Worm (Caenorhabditis elegans) whole organism, young adult: ENCODE data around the gene F14F7.7.

Experiments used
- B0336.3 ChIP-seq: fragments of 200-800 bp; sonication (Bioruptor generic); IDR thresholded peaks from 2 replicates; pipeline ENCODE4 v1.3.6; 2022; ENCODE audit warnings: missing genetic modification characterization, missing compliant biosample characterization
- C06A6.2 ChIP-seq: fragments of 200-800 bp; sonication (Bioruptor generic); conservative IDR thresholded peaks from 2 replicates; pipeline ENCODE4 v1.3.6; 2022; ENCODE audit warnings: missing genetic modification characterization, missing compliant biosample characterization
- F39B2.1 ChIP-seq: fragments of 200-800 bp; sonication (Bioruptor generic); IDR thresholded peaks from 2 replicates; pipeline ENCODE4 v1.3.6; 2022; ENCODE audit warnings: missing genetic modification reagents, missing genetic modification characterization, missing compliant biosample characterization
- F57C9.4 ChIP-seq: sonication (generic microtip); optimal IDR thresholded peaks from 2 replicates; lab custom pipeline; 2017; ENCODE audit warnings: mild to moderate bottlenecking, missing genetic modification characterization, missing compliant biosample characterization
- K12H6.12 ChIP-seq: fragments of 200-800 bp; sonication (Bioruptor generic); optimal IDR thresholded peaks from 2 replicates; lab custom pipeline; 2018; ENCODE audit warnings: mild to moderate bottlenecking, missing genetic modification characterization, missing compliant biosample characterization
- T07F8.4 ChIP-seq: sonication (generic microtip); optimal IDR thresholded peaks from 2 replicates; lab custom pipeline; 2016; ENCODE audit warnings: mild to moderate bottlenecking, missing genetic modification characterization, moderate library complexity, missing compliant biosample characterization
- Y95B8A.8 ChIP-seq: fragments of 200-800 bp; sonication (Bioruptor generic); IDR thresholded peaks from 2 replicates; pipeline ENCODE4 v1.3.6; 2022; ENCODE audit warnings: missing genetic modification reagents, missing genetic modification characterization, missing compliant biosample characterization
- ZK185.1 ChIP-seq: sonication (generic microtip); optimal IDR thresholded peaks from 2 replicates; lab custom pipeline; 2016; ENCODE audit warnings: mild to moderate bottlenecking, missing genetic modification characterization, missing compliant biosample characterization; ENCODE audit not compliant: poor library complexity, severe bottlenecking
- atf-7 ChIP-seq: sonication (generic microtip); optimal IDR thresholded peaks from 2 replicates; lab custom pipeline; 2017; ENCODE audit warnings: mild to moderate bottlenecking, missing genetic modification characterization, missing compliant biosample characterization
- attf-5 ChIP-seq: fragments of 200-800 bp; sonication (Bioruptor generic); optimal IDR thresholded peaks from 2 replicates; lab custom pipeline; 2018; ENCODE audit warnings: mild to moderate bottlenecking, missing genetic modification characterization, missing compliant biosample characterization
- bed-1 ChIP-seq: fragments of 200-800 bp; sonication (Bioruptor generic); IDR thresholded peaks from 2 replicates; pipeline ENCODE4 v1.3.6; 2022; ENCODE audit warnings: missing genetic modification reagents, missing genetic modification characterization, missing compliant biosample characterization
- cebp-1 ChIP-seq, 2 experiments: fragments of 200-800 bp in 1 of 2; sonication (Bioruptor generic) in 1 of 2; sonication (generic microtip) in 1 of 2; IDR thresholded peaks in 1 of 2; optimal IDR thresholded peaks in 1 of 2; 2 replicates each; pipeline versions ENCODE4 v1.3.6 to Lab custom; 2017 to 2022; ENCODE audit warnings: missing compliant biosample characterization in 2 of 2, missing genetic modification characterization in 2 of 2, mild to moderate bottlenecking in 1 of 2, missing genetic modification reagents in 1 of 2, moderate library complexity in 1 of 2
- cebp-2 ChIP-seq: fragments of 200-800 bp; sonication (Bioruptor generic); IDR thresholded peaks from 2 replicates; pipeline ENCODE4 v1.3.6; 2022; ENCODE audit warnings: missing genetic modification characterization, missing compliant biosample characterization
- ceh-27 ChIP-seq: fragments of 200-800 bp; sonication (Bioruptor generic); optimal IDR thresholded peaks from 2 replicates; lab custom pipeline; 2018; ENCODE audit warnings: mild to moderate bottlenecking, missing genetic modification characterization, moderate library complexity, missing compliant biosample characterization
- ceh-79 ChIP-seq: sonication (generic microtip); optimal IDR thresholded peaks from 2 replicates; lab custom pipeline; 2017; ENCODE audit warnings: mild to moderate bottlenecking, missing genetic modification characterization, missing compliant biosample characterization
- chd-7 ChIP-seq: sonication (generic microtip); optimal IDR thresholded peaks from 2 replicates; lab custom pipeline; 2016; ENCODE audit warnings: mild to moderate bottlenecking, missing genetic modification characterization, moderate library complexity, missing compliant biosample characterization
- egl-18 ChIP-seq: fragments of 200-800 bp; sonication (Bioruptor generic); IDR thresholded peaks from 2 replicates; pipeline ENCODE4 v1.3.6; 2022; ENCODE audit warnings: missing genetic modification reagents, missing genetic modification characterization, missing compliant biosample characterization
- gei-17 ChIP-seq: fragments of 200-800 bp; sonication (Bioruptor generic); optimal IDR thresholded peaks from 2 replicates; lab custom pipeline; 2018; ENCODE audit warnings: mild to moderate bottlenecking, missing genetic modification characterization, missing compliant biosample characterization
- him-1 ChIP-seq: sonication (generic microtip); optimal IDR thresholded peaks from 2 replicates; lab custom pipeline; 2016; ENCODE audit warnings: missing genotype, missing genetic modification reagents, missing genetic modification characterization, missing compliant biosample characterization
- hmg-1.2 ChIP-seq: fragments of 200-800 bp; sonication (Bioruptor generic); IDR thresholded peaks from 2 replicates; pipeline ENCODE4 v1.3.6; 2022; ENCODE audit warnings: missing genetic modification reagents, missing genetic modification characterization, missing compliant biosample characterization
- hsf-1 ChIP-seq: fragments of 200-800 bp; sonication (Bioruptor generic); IDR thresholded peaks from 2 replicates; pipeline ENCODE4 v1.3.6; 2022; ENCODE audit warnings: missing genetic modification reagents, missing genetic modification characterization, missing compliant biosample characterization
- lag-1 ChIP-seq: fragments of 200-800 bp; sonication (Bioruptor generic); IDR thresholded peaks from 2 replicates; pipeline ENCODE4 v1.3.6; 2022; ENCODE audit warnings: missing genetic modification reagents, missing genetic modification characterization, missing compliant biosample characterization
- let-526 ChIP-seq: fragments of 200-800 bp; sonication (Bioruptor generic); IDR thresholded peaks from 2 replicates; pipeline ENCODE4 v1.3.6; 2022; ENCODE audit warnings: missing genetic modification reagents, missing genetic modification characterization, missing compliant biosample characterization
- let-607 ChIP-seq, 2 experiments: fragments of 200-800 bp in 1 of 2; sonication (Bioruptor generic) in 1 of 2; sonication (generic microtip) in 1 of 2; optimal IDR thresholded peaks; 2 replicates each; lab custom pipeline; 2016 to 2018; ENCODE audit warnings: mild to moderate bottlenecking in 2 of 2, missing compliant biosample characterization in 2 of 2, missing genetic modification characterization in 2 of 2, moderate library complexity in 2 of 2, missing genotype in 1 of 2
- lin-26 ChIP-seq: fragments of 200-800 bp; sonication (Bioruptor generic); IDR thresholded peaks from 2 replicates; pipeline ENCODE4 v1.3.6; 2022; ENCODE audit warnings: missing genetic modification reagents, missing genetic modification characterization, missing compliant biosample characterization
- lin-40 ChIP-seq: sonication (generic microtip); optimal IDR thresholded peaks from 2 replicates; lab custom pipeline; 2016; ENCODE audit warnings: missing genetic modification characterization, mild to moderate bottlenecking, missing compliant biosample characterization, missing genotype, missing genetic modification reagents
- lin-54 ChIP-seq: fragments of 200-800 bp; sonication (Bioruptor generic); optimal IDR thresholded peaks from 2 replicates; lab custom pipeline; 2018; ENCODE audit warnings: mild to moderate bottlenecking, missing genetic modification characterization, missing compliant biosample characterization
- lir-1 ChIP-seq: fragments of 200-800 bp; sonication (Bioruptor generic); conservative IDR thresholded peaks from 2 replicates; pipeline ENCODE4 v1.3.6; 2022; ENCODE audit warnings: missing genetic modification reagents, missing genetic modification characterization, missing compliant biosample characterization
- lsy-27 ChIP-seq: sonication (generic microtip); optimal IDR thresholded peaks from 2 replicates; lab custom pipeline; 2017; ENCODE audit warnings: missing genetic modification characterization, mild to moderate bottlenecking, missing compliant biosample characterization, antibody characterized with exemption, missing genotype, borderline replicate concordance; ENCODE audit not compliant: insufficient read depth
- madf-3 ChIP-seq: fragments of 200-800 bp; sonication (Bioruptor generic); IDR thresholded peaks from 2 replicates; pipeline ENCODE4 v1.3.6; 2022; ENCODE audit warnings: missing genetic modification reagents, missing genetic modification characterization, missing compliant biosample characterization
- mcd-1 ChIP-seq: fragments of 200-800 bp; sonication (Bioruptor generic); IDR thresholded peaks from 2 replicates; pipeline ENCODE4 v1.3.6; 2022; ENCODE audit warnings: missing genetic modification reagents, missing genetic modification characterization, missing compliant biosample characterization
- mel-28 ChIP-seq: sonication (generic microtip); optimal IDR thresholded peaks from 2 replicates; lab custom pipeline; 2016; ENCODE audit warnings: borderline replicate concordance, mild to moderate bottlenecking, missing genetic modification characterization, missing compliant biosample characterization
- mes-4 ChIP-seq: sonication (generic microtip); optimal IDR thresholded peaks from 2 replicates; lab custom pipeline; 2016; ENCODE audit warnings: missing genotype, missing genetic modification characterization, missing compliant biosample characterization
- nhr-120 ChIP-seq: fragments of 200-800 bp; sonication (Bioruptor generic); IDR thresholded peaks from 2 replicates; pipeline ENCODE4 v1.3.6; 2022; ENCODE audit warnings: missing genetic modification characterization, missing compliant biosample characterization
- nhr-80 ChIP-seq: sonication (generic microtip); optimal IDR thresholded peaks from 2 replicates; lab custom pipeline; 2016; ENCODE audit warnings: missing genetic modification characterization, missing compliant biosample characterization
- pbrm-1 ChIP-seq: fragments of 200-800 bp; sonication (Bioruptor generic); IDR thresholded peaks from 2 replicates; pipeline ENCODE4 v1.3.6; 2022; ENCODE audit warnings: missing genetic modification reagents, missing genetic modification characterization, missing compliant biosample characterization
- pha-4 ChIP-seq: fragments of 150-350 bp; sonication (generic microtip); optimal IDR thresholded peaks from 2 replicates; lab custom pipeline; 2014; ENCODE audit warnings: missing biosample characterization, missing genetic modification reagents, missing genetic modification characterization
- rcor-1 ChIP-seq: fragments of 200-800 bp; sonication (Bioruptor generic); IDR thresholded peaks from 2 replicates; pipeline ENCODE4 v1.3.6; 2022; ENCODE audit warnings: missing genetic modification reagents, missing genetic modification characterization, missing compliant biosample characterization
- rpc-1 ChIP-seq, 2 experiments: fragments of 150-350 bp in 1 of 2; sonication (generic microtip) in 1 of 2; optimal IDR thresholded peaks; 2 replicates each; lab custom pipeline; 2014 to 2018; ENCODE audit warnings: missing biosample characterization in 1 of 2, missing genetic modification characterization in 1 of 2, missing genetic modification reagents in 1 of 2, missing genotype in 1 of 2
- snpc-4 ChIP-seq, 5 experiments: fragments of 150-350 bp in 1 of 5; sonication (generic microtip) in 4 of 5; optimal IDR thresholded peaks; 2 replicates each; lab custom pipeline; 2014 to 2018; ENCODE audit warnings: missing genetic modification characterization in 5 of 5, missing biosample characterization in 3 of 5, antibody characterized with exemption in 2 of 5, mild to moderate bottlenecking in 2 of 5, missing compliant biosample characterization in 2 of 5, missing genotype in 2 of 5, moderate library complexity in 2 of 5, missing genetic modification reagents in 1 of 5
- somi-1 ChIP-seq: fragments of 200-800 bp; sonication (Bioruptor generic); optimal IDR thresholded peaks from 2 replicates; lab custom pipeline; 2018; ENCODE audit warnings: mild to moderate bottlenecking, missing genetic modification characterization, missing compliant biosample characterization
- sptf-2 ChIP-seq: fragments of 200-800 bp; sonication (Bioruptor generic); optimal IDR thresholded peaks from 2 replicates; lab custom pipeline; 2018; ENCODE audit warnings: mild to moderate bottlenecking, missing genetic modification characterization, missing compliant biosample characterization
- tbp1 ChIP-seq: fragments of 200-800 bp; sonication (Bioruptor generic); optimal IDR thresholded peaks from 2 replicates; lab custom pipeline; 2018; ENCODE audit warnings: mild to moderate bottlenecking, missing genetic modification characterization, missing compliant biosample characterization
- tlf-1 ChIP-seq: fragments of 200-800 bp; sonication (Bioruptor generic); optimal IDR thresholded peaks from 2 replicates; lab custom pipeline; 2018; ENCODE audit warnings: mild to moderate bottlenecking, missing genetic modification characterization, missing compliant biosample characterization
- ztf-28 ChIP-seq: fragments of 200-800 bp; sonication (Bioruptor generic); IDR thresholded peaks from 2 replicates; pipeline ENCODE4 v1.3.6; 2022; ENCODE audit warnings: missing genetic modification reagents, missing genetic modification characterization, missing compliant biosample characterization
- ztf-6 ChIP-seq: fragments of 200-800 bp; sonication (Bioruptor generic); IDR thresholded peaks from 2 replicates; pipeline ENCODE4 v1.3.6; 2022; ENCODE audit warnings: missing genetic modification reagents, missing genetic modification characterization, missing compliant biosample characterization

Gene F14F7.7

ce11 chrIII:13061136-13061535, 30.4 kb downstream of the F14F7.7 start:
- TF ChIP-seq lin-54 (GFP tag; lab: Kevin White, UChicago): peak; percentile 45
- TF ChIP-seq mel-28 (tag; lab: Kevin White, UChicago): no peak
- peak; percentile 65 for TF ChIP-seq tlf-1 (GFP tag; lab: Kevin White, UChicago)
- peak; percentile 14 for TF ChIP-seq snpc-4 (GFP tag; optimal IDR thresholded peaks at IDR 0.05; lab: Kevin White, UChicago)
- TF ChIP-seq snpc-4 (tag; optimal IDR thresholded peaks at IDR 0.05; lab: Kevin White, UChicago): peak in 2 of 4 experiments; percentile 13 to 30
- TF ChIP-seq nhr-120 (GFP tag; lab: Robert Waterston, UW): no peak
- peak; percentile 17 for TF ChIP-seq chd-7 (tag; lab: Kevin White, UChicago)
- TF ChIP-seq B0336.3 (GFP tag; lab: Robert Waterston, UW): peak; percentile 67
- TF ChIP-seq let-526 (GFP tag; lab: Robert Waterston, UW): peak; percentile 47
- peak; percentile 85 for TF ChIP-seq C06A6.2
- no peak for TF ChIP-seq mes-4
- peak; percentile 1 for TF ChIP-seq rpc-1 (optimal IDR thresholded peaks at IDR 0.05; lab: Kevin White, UChicago)
- no peak for TF ChIP-seq rpc-1 (tag; optimal IDR thresholded peaks at IDR 0.05; lab: Kevin White, UChicago)
- TF ChIP-seq ceh-79 (tag; lab: Kevin White, UChicago): no peak
- peak; percentile 77; the same call in 1 of the 2 replicates for TF ChIP-seq madf-3 (GFP tag; lab: Robert Waterston, UW)
- peak; percentile 90 for TF ChIP-seq lin-40 (tag; lab: Kevin White, UChicago)
- no peak for TF ChIP-seq bed-1 (GFP tag; lab: Robert Waterston, UW)
- no peak for TF ChIP-seq cebp-1 (GFP tag; IDR thresholded peaks at IDR 0.05; lab: Robert Waterston, UW)
- peak; percentile 78 for TF ChIP-seq cebp-1 (tag; optimal IDR thresholded peaks at IDR 0.05; lab: Kevin White, UChicago)
- TF ChIP-seq somi-1 (GFP tag; lab: Kevin White, UChicago): peak; percentile 52
- TF ChIP-seq mcd-1 (GFP tag; lab: Robert Waterston, UW): peak; percentile 53
- TF ChIP-seq ZK185.1 (tag; lab: Kevin White, UChicago): peak; percentile 9
- peak; percentile 87 for TF ChIP-seq ceh-27 (GFP tag; lab: Kevin White, UChicago)
- 0 out of 2 replicates have a peak, but pooled peaks have one; percentile 44 for TF ChIP-seq hsf-1 (GFP tag; lab: Robert Waterston, UW)
- TF ChIP-seq ztf-6 (GFP tag; lab: Robert Waterston, UW): no peak
- peak; percentile 72 for TF ChIP-seq lir-1 (GFP tag; lab: Robert Waterston, UW)
- TF ChIP-seq rcor-1 (GFP tag; lab: Robert Waterston, UW): peak; percentile 46; the same call in 1 of the 2 replicates
- 0 out of 2 replicates have a peak, but pooled peaks have one; percentile 55 for TF ChIP-seq egl-18 (GFP tag; lab: Robert Waterston, UW)
- TF ChIP-seq pha-4: peak; percentile 72
- TF ChIP-seq nhr-80 (tag; lab: Kevin White, UChicago): peak; percentile 31
- TF ChIP-seq ztf-28 (GFP tag; lab: Robert Waterston, UW): no peak
- no peak for TF ChIP-seq cebp-2
- TF ChIP-seq sptf-2 (GFP tag; lab: Kevin White, UChicago): no peak
- TF ChIP-seq T07F8.4 (tag; lab: Kevin White, UChicago): no peak
- no peak for TF ChIP-seq let-607 (tag; optimal IDR thresholded peaks at IDR 0.05; lab: Kevin White, UChicago)
- 0 out of 2 replicates have a peak, but pooled peaks have one; percentile 9 for TF ChIP-seq lin-26
- no peak for TF ChIP-seq lag-1 (GFP tag; lab: Robert Waterston, UW)
- TF ChIP-seq pbrm-1: peak; percentile 63
- no peak for TF ChIP-seq F39B2.1 (GFP tag; lab: Robert Waterston, UW)
- TF ChIP-seq him-1: no peak
- TF ChIP-seq gei-17 (GFP tag; lab: Kevin White, UChicago): peak; percentile 37
- TF ChIP-seq attf-5 (GFP tag; lab: Kevin White, UChicago): peak; percentile 79
- peak; percentile 51 for TF ChIP-seq tbp1 (GFP tag; lab: Kevin White, UChicago)
- peak; percentile 62 for TF ChIP-seq atf-7 (tag; lab: Kevin White, UChicago)
- peak; percentile 65 for TF ChIP-seq K12H6.12 (tag; lab: Kevin White, UChicago)
- TF ChIP-seq Y95B8A.8 (GFP tag; lab: Robert Waterston, UW): peak; percentile 41; the same call in 1 of the 2 replicates
- TF ChIP-seq lsy-27 (tag; lab: Kevin White, UChicago): no peak
- TF ChIP-seq F57C9.4 (tag; lab: Kevin White, UChicago): no peak
- peak; percentile 98 for TF ChIP-seq hmg-1.2 (GFP tag; lab: Robert Waterston, UW)
